Worm (Caenorhabditis elegans) whole organism, L4 larva: Measurements from ENCODE around the gene nhr-99.

Experiments used
- F10B5.3 ChIP-seq: sonication (generic microtip); optimal IDR thresholded peaks from 2 replicates; lab custom pipeline; 2016; ENCODE audit warnings: mild to moderate bottlenecking, missing genetic modification characterization, missing compliant biosample characterization
- F26F4.8 ChIP-seq: fragments of 200-800 bp; sonication (Bioruptor generic); conservative IDR thresholded peaks from 2 replicates; pipeline ENCODE4 v1.3.6; 2022; ENCODE audit warnings: missing genetic modification characterization, missing compliant biosample characterization
- F37D6.2 ChIP-seq: sonication (generic microtip); optimal IDR thresholded peaks from 2 replicates; lab custom pipeline; 2016; ENCODE audit warnings: mild to moderate bottlenecking, missing genetic modification characterization, missing compliant biosample characterization
- T26A8.4 ChIP-seq: fragments of 200-800 bp; sonication (Bioruptor generic); IDR thresholded peaks from 2 replicates; pipeline ENCODE4 v1.3.6; 2022; ENCODE audit warnings: missing genetic modification characterization, missing compliant biosample characterization
- Y5F2A.4 ChIP-seq: fragments of 200-800 bp; sonication (Bioruptor generic); optimal IDR thresholded peaks from 2 replicates; lab custom pipeline; 2018; ENCODE audit warnings: mild to moderate bottlenecking, missing genetic modification characterization, missing compliant biosample characterization
- ZK337.2 ChIP-seq: fragments of 200-800 bp; sonication (Bioruptor generic); IDR thresholded peaks from 2 replicates; pipeline ENCODE4 v1.3.6; 2022; ENCODE audit warnings: missing genetic modification reagents, missing genetic modification characterization, missing compliant biosample characterization
- ZK546.5 ChIP-seq, 2 experiments: sonication (generic microtip); optimal IDR thresholded peaks; 2 replicates each; lab custom pipeline; 2017; ENCODE audit warnings: missing biosample characterization in 2 of 2, missing genetic modification characterization in 2 of 2
- aha-1 ChIP-seq: fragments of 150-350 bp; peaks from one replicate; lab custom pipeline; 2014; ENCODE audit warnings: missing biosample characterization, missing genetic modification characterization
- ceh-28 ChIP-seq: fragments of 150-350 bp; optimal IDR thresholded peaks from 2 replicates; lab custom pipeline; 2014; ENCODE audit warnings: missing biosample characterization, missing genetic modification reagents, missing genetic modification characterization
- ceh-44 ChIP-seq: fragments of 200-800 bp; sonication (Bioruptor generic); IDR thresholded peaks from 2 replicates; pipeline ENCODE4 v1.3.6; 2022; ENCODE audit warnings: missing genetic modification reagents, missing genetic modification characterization, missing compliant biosample characterization
- ceh-62 ChIP-seq: sonication (generic microtip); optimal IDR thresholded peaks from 2 replicates; lab custom pipeline; 2017; ENCODE audit warnings: missing biosample characterization, missing genetic modification characterization
- ces-1 ChIP-seq: fragments of 150-350 bp; sonication (generic microtip); optimal IDR thresholded peaks from 4 replicates; lab custom pipeline; 2014; ENCODE audit warnings: missing biosample characterization, missing genetic modification reagents, missing genetic modification characterization
- daf-16 ChIP-seq, 3 experiments: sonication (generic microtip); optimal IDR thresholded peaks; 2 replicates each; lab custom pipeline; 2016 to 2017; ENCODE audit warnings: missing genetic modification characterization in 3 of 3, missing genetic modification reagents in 3 of 3, mild to moderate bottlenecking in 2 of 3, missing compliant biosample characterization in 2 of 3, missing biosample characterization in 1 of 3, moderate library complexity in 1 of 3
- dmd-6 ChIP-seq: fragments of 200-800 bp; sonication (Bioruptor generic); IDR thresholded peaks from 2 replicates; pipeline ENCODE4 v1.3.6; 2022; ENCODE audit warnings: missing genetic modification reagents, missing genetic modification characterization, missing compliant biosample characterization
- dve-1 ChIP-seq: sonication (generic microtip); optimal IDR thresholded peaks from 2 replicates; lab custom pipeline; 2017; ENCODE audit warnings: antibody characterized with exemption, mild to moderate bottlenecking, missing genetic modification characterization, missing compliant biosample characterization; ENCODE audit not compliant: insufficient read depth
- egl-43 ChIP-seq: fragments of 200-800 bp; sonication (Bioruptor generic); IDR thresholded peaks from 2 replicates; pipeline ENCODE4 v1.3.6; 2022; ENCODE audit warnings: missing genetic modification reagents, missing genetic modification characterization, missing compliant biosample characterization
- gei-8 ChIP-seq: fragments of 200-800 bp; sonication (Bioruptor generic); optimal IDR thresholded peaks from 2 replicates; lab custom pipeline; 2018; ENCODE audit warnings: mild to moderate bottlenecking, missing genetic modification characterization, missing compliant biosample characterization
- hlh-11 ChIP-seq: fragments of 200-800 bp; sonication (Bioruptor generic); optimal IDR thresholded peaks from 2 replicates; lab custom pipeline; 2018; ENCODE audit warnings: mild to moderate bottlenecking, missing genetic modification characterization, missing compliant biosample characterization
- lin-1 ChIP-seq: fragments of 200-800 bp; sonication (Bioruptor generic); IDR thresholded peaks from 2 replicates; pipeline ENCODE4 v1.3.6; 2022; ENCODE audit warnings: missing genetic modification reagents, missing genetic modification characterization, missing compliant biosample characterization
- lin-29 ChIP-seq: fragments of 200-800 bp; sonication (Bioruptor generic); IDR thresholded peaks from 2 replicates; pipeline ENCODE4 v1.3.6; 2022; ENCODE audit warnings: missing genetic modification reagents, missing genetic modification characterization, missing compliant biosample characterization
- lsy-2 ChIP-seq, 2 experiments: fragments of 150-350 bp in 1 of 2; sonication (generic microtip) in 1 of 2; optimal IDR thresholded peaks; 2 replicates each; lab custom pipeline; 2014 to 2017; ENCODE audit warnings: missing biosample characterization in 2 of 2, missing genetic modification characterization in 2 of 2
- madf-9 ChIP-seq: fragments of 200-800 bp; sonication (Bioruptor generic); conservative IDR thresholded peaks from 2 replicates; pipeline ENCODE4 v1.3.6; 2022; ENCODE audit warnings: missing genetic modification reagents, missing genetic modification characterization, missing compliant biosample characterization
- mdl-1 ChIP-seq, 2 experiments: fragments of 150-350 bp in 1 of 2; sonication (generic microtip) in 1 of 2; optimal IDR thresholded peaks; 2 replicates each; lab custom pipeline; 2014 to 2017; ENCODE audit warnings: missing biosample characterization in 2 of 2, missing genetic modification characterization in 2 of 2
- mdt-29 ChIP-seq: fragments of 200-800 bp; sonication (Bioruptor generic); IDR thresholded peaks from 2 replicates; pipeline ENCODE4 v1.3.6; 2022; ENCODE audit warnings: missing genetic modification reagents, missing genetic modification characterization, missing compliant biosample characterization
- mep-1 ChIP-seq: fragments of 150-350 bp; sonication (generic microtip); optimal IDR thresholded peaks from 3 replicates; lab custom pipeline; 2014; ENCODE audit warnings: missing biosample characterization, missing genetic modification characterization
- mes-2 ChIP-seq: sonication (generic microtip); optimal IDR thresholded peaks from 2 replicates; lab custom pipeline; 2016; ENCODE audit warnings: missing genotype, mild to moderate bottlenecking, missing genetic modification characterization, missing compliant biosample characterization; ENCODE audit not compliant: poor library complexity, severe bottlenecking
- mxl-3 ChIP-seq: fragments of 200-800 bp; sonication (Bioruptor generic); optimal IDR thresholded peaks from 2 replicates; lab custom pipeline; 2018; ENCODE audit warnings: mild to moderate bottlenecking, missing genetic modification characterization, missing compliant biosample characterization
- nhr-102 ChIP-seq: sonication (generic microtip); optimal IDR thresholded peaks from 2 replicates; lab custom pipeline; 2016; ENCODE audit warnings: mild to moderate bottlenecking, missing genetic modification characterization, moderate library complexity, missing compliant biosample characterization
- nhr-28 ChIP-seq: fragments of 150-350 bp; optimal IDR thresholded peaks from 2 replicates; lab custom pipeline; 2014; ENCODE audit warnings: missing biosample characterization, missing genetic modification characterization
- nhr-41 ChIP-seq: fragments of 200-800 bp; sonication (Bioruptor generic); IDR thresholded peaks from 2 replicates; pipeline ENCODE4 v1.3.6; 2022; ENCODE audit warnings: missing genetic modification reagents, missing genetic modification characterization, missing compliant biosample characterization
- nhr-48 ChIP-seq: sonication (generic microtip); optimal IDR thresholded peaks from 2 replicates; lab custom pipeline; 2016; ENCODE audit warnings: mild to moderate bottlenecking, missing genetic modification characterization, missing compliant biosample characterization
- nhr-77 ChIP-seq: fragments of 150-350 bp; optimal IDR thresholded peaks from 2 replicates; lab custom pipeline; 2014; ENCODE audit warnings: missing biosample characterization, missing genetic modification characterization
- pqm-1 ChIP-seq: sonication (generic microtip); optimal IDR thresholded peaks from 2 replicates; lab custom pipeline; 2017; ENCODE audit warnings: missing biosample characterization, missing genetic modification characterization
- set-16 ChIP-seq: fragments of 200-800 bp; sonication (Bioruptor generic); IDR thresholded peaks from 2 replicates; pipeline ENCODE4 v1.3.6; 2022; ENCODE audit warnings: missing genetic modification reagents, missing genetic modification characterization, missing compliant biosample characterization
- skn-1 ChIP-seq: fragments of 150-350 bp; optimal IDR thresholded peaks from 2 replicates; lab custom pipeline; 2014; ENCODE audit warnings: missing biosample characterization, missing genetic modification characterization
- spr-3 ChIP-seq: fragments of 200-800 bp; sonication (Bioruptor generic); optimal IDR thresholded peaks from 2 replicates; lab custom pipeline; 2018; ENCODE audit warnings: mild to moderate bottlenecking, missing genetic modification characterization, missing compliant biosample characterization
- tra-1 ChIP-seq: fragments of 200-800 bp; sonication (Bioruptor generic); IDR thresholded peaks from 2 replicates; pipeline ENCODE4 v1.3.6; 2022; ENCODE audit warnings: missing genetic modification reagents, missing genetic modification characterization, missing compliant biosample characterization
- unc-130 ChIP-seq: sonication (generic microtip); optimal IDR thresholded peaks from 2 replicates; lab custom pipeline; 2016; ENCODE audit warnings: missing genetic modification reagents, missing genetic modification characterization, missing compliant biosample characterization
- zfp-3 ChIP-seq: fragments of 200-800 bp; sonication (Bioruptor generic); conservative IDR thresholded peaks from 2 replicates; pipeline ENCODE4 v1.3.6; 2022; ENCODE audit warnings: missing genetic modification reagents, missing genetic modification characterization, missing compliant biosample characterization
- zip-2 ChIP-seq: fragments of 150-350 bp; optimal IDR thresholded peaks from 2 replicates; lab custom pipeline; 2014; ENCODE audit warnings: missing biosample characterization, missing genetic modification characterization

Gene nhr-99

DNA sequence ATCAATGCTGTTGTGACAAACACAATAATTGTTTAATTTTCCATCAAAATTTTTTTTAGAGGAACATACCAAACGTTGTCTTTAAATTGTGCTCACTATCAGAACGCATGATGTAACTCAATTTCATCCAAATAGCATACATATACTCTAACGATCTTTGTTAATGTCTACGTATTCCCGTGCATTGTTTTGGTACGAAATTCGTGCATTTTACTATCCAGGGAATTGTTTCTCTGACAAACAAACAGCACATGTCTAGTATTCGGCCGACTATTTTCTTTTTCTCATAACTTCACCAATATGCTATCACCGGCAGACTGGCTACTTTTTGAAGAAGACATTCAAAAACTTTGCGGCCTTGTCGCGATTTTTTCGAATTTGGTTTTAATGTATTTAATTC, 16.9 kb downstream of the nhr-99 start, which contains the start of gene str-196:
str-196 (plus strand) TSS at position 301 of the 400 bp plus-strand sequence.
- TF ChIP-seq set-16 (GFP tag; lab: Robert Waterston, UW) (no peak), mep-1 (tag; lab: Kevin White, UChicago) (no peak), hlh-11 (no peak), spr-3 (GFP tag; lab: Kevin White, UChicago) (no peak), nhr-41 (no peak), ceh-28 (no peak), ceh-62 (no peak), zip-2 (tag; lab: Kevin White, UChicago) (no peak), ZK546.5 (tag; optimal IDR thresholded peaks at IDR 0.05; lab: Kevin White, UChicago) (no peak), F10B5.3 (no peak)

DNA sequence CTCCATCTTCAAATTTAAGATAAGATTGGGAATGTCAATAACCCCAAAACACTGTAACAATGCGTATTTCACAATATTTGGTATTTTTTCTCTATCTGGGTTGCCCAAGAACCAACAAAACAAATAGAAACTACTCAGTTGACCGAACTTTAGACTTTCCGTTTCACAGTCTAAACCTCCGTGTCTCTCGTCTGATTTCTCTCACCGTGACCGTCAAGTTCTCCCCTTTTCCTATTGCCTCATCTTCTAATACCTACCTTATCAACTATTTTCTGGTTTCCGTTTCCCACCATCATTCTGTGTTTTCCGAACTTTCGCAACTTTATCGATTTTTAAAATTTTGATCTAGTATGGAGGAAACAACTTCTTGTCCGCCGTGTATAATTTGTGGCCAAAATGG, 19.7 kb downstream of the nhr-99 start, which contains the start of gene nhr-131:
nhr-131 (plus strand) TSS at position 87 of the 400 bp plus-strand sequence.
- TF ChIP-seq hlh-11: peak; percentile 51
- TF ChIP-seq dve-1 (tag; lab: Kevin White, UChicago): peak; percentile 71
- TF ChIP-seq mes-2 (tag; lab: Kevin White, UChicago): peak; percentile 36
- peak in 1 of 2 experiments; percentile 10 for TF ChIP-seq mdl-1 (tag; optimal IDR thresholded peaks at IDR 0.05; lab: Kevin White, UChicago)
- TF ChIP-seq set-16 (GFP tag; lab: Robert Waterston, UW): no peak
- TF ChIP-seq aha-1 (tag; lab: Kevin White, UChicago): peak; percentile 38
- no peak for TF ChIP-seq daf-16 (GFP tag; optimal IDR thresholded peaks at IDR 0.05; lab: Kevin White, UChicago)
- peak; percentile 82 for TF ChIP-seq daf-16 (tag; optimal IDR thresholded peaks at IDR 0.05; lab: Kevin White, UChicago)
- peak; percentile 38 for TF ChIP-seq nhr-77
- peak; percentile 36 for TF ChIP-seq nhr-102 (tag; lab: Kevin White, UChicago)
- TF ChIP-seq lin-1 (GFP tag; lab: Robert Waterston, UW): peak; percentile 58; the same call in 1 of the 2 replicates
- TF ChIP-seq ces-1: no peak
- peak; percentile 77 for TF ChIP-seq dmd-6
- TF ChIP-seq ceh-28: peak; percentile 48
- no peak for TF ChIP-seq F26F4.8
- TF ChIP-seq pqm-1 (tag; lab: Kevin White, UChicago): peak; percentile 62
- TF ChIP-seq nhr-28 (tag; lab: Kevin White, UChicago): peak; percentile 87
- TF ChIP-seq, all 104 proteins: peak for 13

DNA sequence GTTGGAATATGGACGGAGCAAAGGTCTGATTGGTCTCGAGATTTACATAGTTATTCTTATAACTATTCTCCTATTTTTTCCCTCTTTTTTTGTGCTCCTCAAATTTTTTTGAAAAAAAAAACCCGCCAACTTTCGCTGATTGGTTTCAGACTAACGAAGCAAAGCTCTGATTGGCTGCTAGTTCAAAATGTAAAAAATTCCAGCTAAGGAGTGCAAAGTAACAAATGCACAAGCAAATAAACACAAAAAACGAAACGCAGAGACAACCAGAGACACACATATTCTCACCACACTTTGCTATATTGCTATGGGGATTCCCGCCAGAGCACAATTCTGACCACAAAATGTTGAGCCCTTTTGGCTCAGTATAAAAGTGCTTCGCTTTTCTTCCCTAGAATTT, 22.8 kb downstream of the nhr-99 start, which contains the start of gene T01G6.1:
T01G6.1 (plus strand) TSS at position 301 of the 400 bp plus-strand sequence.
- TF ChIP-seq aha-1 (tag; lab: Kevin White, UChicago) (peak; percentile 22), madf-9 (GFP tag; lab: Robert Waterston, UW) (no peak), T26A8.4 (GFP tag; lab: Robert Waterston, UW) (no peak), zfp-3 (GFP tag; lab: Robert Waterston, UW) (no peak)

DNA sequence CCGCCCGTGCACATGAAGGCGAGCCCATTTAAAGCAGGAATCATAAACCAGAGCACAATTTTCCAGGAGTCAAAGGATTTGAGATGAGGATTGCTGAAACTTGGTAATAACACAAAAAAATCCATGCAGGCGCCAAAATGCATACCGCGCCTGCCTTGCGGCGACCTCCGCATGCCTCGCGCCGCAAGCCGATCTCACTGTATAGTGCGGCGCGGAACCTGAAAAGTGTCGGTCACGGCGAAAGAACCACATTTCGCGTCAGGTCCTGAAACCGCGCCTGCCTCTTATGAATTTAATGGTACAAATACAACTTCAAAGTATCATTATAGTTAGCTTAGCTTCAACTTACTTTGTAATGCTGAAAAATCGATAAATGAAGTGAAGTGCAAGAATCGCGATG, 26.0 kb downstream of the nhr-99 start:
- no peak for TF ChIP-seq nhr-48
- TF ChIP-seq set-16 (GFP tag; lab: Robert Waterston, UW): peak; percentile 54; the same call in 1 of the 2 replicates

DNA sequence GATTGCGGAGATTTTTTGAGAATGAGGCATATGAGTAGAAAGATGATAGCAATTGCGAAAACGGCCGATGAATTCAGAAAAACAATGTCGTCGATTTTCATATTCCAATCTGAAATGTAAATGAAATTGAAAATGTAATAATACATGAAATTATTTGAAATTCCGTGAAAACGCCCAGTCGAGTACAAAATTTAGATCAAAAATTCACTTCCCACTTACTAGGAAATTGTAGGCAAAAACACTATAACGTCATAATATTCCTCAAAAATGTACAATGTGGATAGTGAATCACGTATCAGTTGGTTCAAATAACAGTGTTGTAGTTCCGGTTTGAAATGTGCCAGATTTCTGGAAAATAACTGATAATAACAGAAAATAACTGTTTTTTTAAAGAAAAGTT, 26.7 kb downstream of the nhr-99 start, which contains the start of gene str-256:
str-256 (minus strand) TSS at position 101 of the 400 bp plus-strand sequence.
- no peak for TF ChIP-seq lsy-2 (tag; optimal IDR thresholded peaks at IDR 0.05; lab: Kevin White, UChicago)
- no peak for TF ChIP-seq lin-29 (GFP tag; lab: Robert Waterston, UW)
- TF ChIP-seq unc-130 (GFP tag; lab: Kevin White, UChicago): no peak
- no peak for TF ChIP-seq skn-1 (tag; lab: Kevin White, UChicago)
- no peak for TF ChIP-seq tra-1
- no peak for TF ChIP-seq Y5F2A.4 (GFP tag; lab: Kevin White, UChicago)
- no peak for TF ChIP-seq egl-43 (GFP tag; lab: Robert Waterston, UW)
- TF ChIP-seq set-16 (GFP tag; lab: Robert Waterston, UW): no peak
- TF ChIP-seq ZK337.2 (GFP tag; lab: Robert Waterston, UW): no peak
- TF ChIP-seq mxl-3 (GFP tag; lab: Kevin White, UChicago): no peak
- no peak for TF ChIP-seq ceh-44
- no peak for TF ChIP-seq gei-8 (GFP tag; lab: Kevin White, UChicago)
- no peak for TF ChIP-seq mdt-29 (GFP tag; lab: Robert Waterston, UW)
- TF ChIP-seq F37D6.2 (tag; lab: Kevin White, UChicago): no peak
